Worm (Caenorhabditis elegans): Measurements from ENCODE around the gene ZK970.8.

The ZK970.8 gene

ce11 chrII:10325615-10326232, 16.3 kb downstream of the ZK970.8 start, which contains the start of gene appg-1:
Gene appg-1, plus strand, starts transcription at chrII:10326041.
- no peak for TF ChIP-seq sea-2 (GFP tag; optimal IDR thresholded peaks at IDR 0.05)
- TF ChIP-seq nhr-25 (tag; optimal IDR thresholded peaks at IDR 0.05), result no peak
- TF ChIP-seq unc-39 (tag; optimal IDR thresholded peaks at IDR 0.05), result no peak
- no peak for TF ChIP-seq egl-27 (tag; optimal IDR thresholded peaks at IDR 0.05)
- TF ChIP-seq fos-1 (tag; optimal IDR thresholded peaks at IDR 0.05), result no peak
- no peak for TF ChIP-seq R02D3.7 (tag; optimal IDR thresholded peaks at IDR 0.05)
- TF ChIP-seq daf-12 (tag; optimal IDR thresholded peaks at IDR 0.05), result no peak
- no peak for TF ChIP-seq nhr-67 (tag; optimal IDR thresholded peaks at IDR 0.05)

- TF ChIP-seq pha-4 (tag; optimal IDR thresholded peaks at IDR 0.05) (no peak), nhr-28 (tag; optimal IDR thresholded peaks at IDR 0.05) (no peak), egl-5 (tag; optimal IDR thresholded peaks at IDR 0.05) (no peak), nhr-237 (tag; optimal IDR thresholded peaks at IDR 0.05) (no peak), mml-1 (tag; optimal IDR thresholded peaks at IDR 0.05) (no peak), snpc-4 (tag; optimal IDR thresholded peaks at IDR 0.05) (no peak), zag-1 (tag; optimal IDR thresholded peaks at IDR 0.05) (no peak), ceh-82 (tag; optimal IDR thresholded peaks at IDR 0.05) (no peak), ceh-9 (tag; optimal IDR thresholded peaks at IDR 0.05) (no peak), unc-62 (GFP tag; optimal IDR thresholded peaks at IDR 0.05) (no peak), nfya-1 (tag; optimal IDR thresholded peaks at IDR 0.05; ENCODE audit: insufficient read depth) (no peak)
Observed at ce11 chrII:10329754-10330153, 20.3 kb downstream of the ZK970.8 start.

ce11 chrII:10345012-10345411, 35.6 kb downstream of the ZK970.8 start, which contains the start of gene pro-2:
Gene pro-2, minus strand, starts transcription at chrII:10345112.
- no peak for TF ChIP-seq R02D3.7 (tag; optimal IDR thresholded peaks at IDR 0.05)
- TF ChIP-seq lin-39 (tag; optimal IDR thresholded peaks at IDR 0.05), result no peak
- no peak for TF ChIP-seq ama-1 (optimal IDR thresholded peaks at IDR 0.05)
- no peak for TF ChIP-seq nhr-11 (tag; optimal IDR thresholded peaks at IDR 0.05)
- no peak for TF ChIP-seq elt-3 (tag; optimal IDR thresholded peaks at IDR 0.05)
- no peak for TF ChIP-seq egl-27 (tag; optimal IDR thresholded peaks at IDR 0.05)
- TF ChIP-seq tbx-2 (tag; optimal IDR thresholded peaks at IDR 0.05), result no peak
- no peak for TF ChIP-seq aly-2 (tag; optimal IDR thresholded peaks at IDR 0.05)
- TF ChIP-seq pha-4 (tag; optimal IDR thresholded peaks at IDR 0.05), result no peak
- TF ChIP-seq jun-1 (tag; optimal IDR thresholded peaks at IDR 0.05), result no peak
- no peak for TF ChIP-seq zag-1 (tag; optimal IDR thresholded peaks at IDR 0.05)
- TF ChIP-seq mdl-1 (tag; optimal IDR thresholded peaks at IDR 0.05), result no peak
- no peak for TF ChIP-seq nfya-1 (tag; optimal IDR thresholded peaks at IDR 0.05; ENCODE audit: insufficient read depth)
- no peak for TF ChIP-seq ceh-82 (tag; optimal IDR thresholded peaks at IDR 0.05)
- no peak for TF ChIP-seq sea-2 (GFP tag; optimal IDR thresholded peaks at IDR 0.05)
- TF ChIP-seq lsy-12 (tag; optimal IDR thresholded peaks at IDR 0.05), result no peak
- TF ChIP-seq nhr-43 (tag; optimal IDR thresholded peaks at IDR 0.05; ENCODE audit: poor library complexity, severe bottlenecking), result no peak
- TF ChIP-seq ztf-11 (tag; optimal IDR thresholded peaks at IDR 0.05), result no peak
- TF ChIP-seq nhr-23 (tag; optimal IDR thresholded peaks at IDR 0.05), result no peak
- no peak for TF ChIP-seq nhr-12 (tag; optimal IDR thresholded peaks at IDR 0.05)

- TF ChIP-seq R02D3.7 (tag; optimal IDR thresholded peaks at IDR 0.05), result no peak
- no peak for TF ChIP-seq nhr-237 (tag; optimal IDR thresholded peaks at IDR 0.05)
- no peak for TF ChIP-seq fkh-2 (tag; optimal IDR thresholded peaks at IDR 0.05)
- TF ChIP-seq nhr-76 (tag; optimal IDR thresholded peaks at IDR 0.05), result no peak
- TF ChIP-seq skn-1 (tag; optimal IDR thresholded peaks at IDR 0.05), result no peak
- TF ChIP-seq aly-2 (tag; optimal IDR thresholded peaks at IDR 0.05), result no peak
- TF ChIP-seq nhr-43 (tag; optimal IDR thresholded peaks at IDR 0.05; ENCODE audit: poor library complexity, severe bottlenecking), result no peak
- TF ChIP-seq elt-3 (tag; optimal IDR thresholded peaks at IDR 0.05), result no peak
- no peak for TF ChIP-seq ama-1 (optimal IDR thresholded peaks at IDR 0.05)
- no peak for TF ChIP-seq mml-1 (tag; optimal IDR thresholded peaks at IDR 0.05)
- no peak for TF ChIP-seq snpc-4 (tag; optimal IDR thresholded peaks at IDR 0.05)
Observed at ce11 chrII:10346075-10346474, 36.6 kb downstream of the ZK970.8 start, which contains the start of gene C07E3.10. Gene C07E3.10, plus strand, starts transcription at chrII:10346375.
